Fruit fly (Drosophila melanogaster): ENCODE results near the gene Tim9a.

Tim9a gene

DNA sequence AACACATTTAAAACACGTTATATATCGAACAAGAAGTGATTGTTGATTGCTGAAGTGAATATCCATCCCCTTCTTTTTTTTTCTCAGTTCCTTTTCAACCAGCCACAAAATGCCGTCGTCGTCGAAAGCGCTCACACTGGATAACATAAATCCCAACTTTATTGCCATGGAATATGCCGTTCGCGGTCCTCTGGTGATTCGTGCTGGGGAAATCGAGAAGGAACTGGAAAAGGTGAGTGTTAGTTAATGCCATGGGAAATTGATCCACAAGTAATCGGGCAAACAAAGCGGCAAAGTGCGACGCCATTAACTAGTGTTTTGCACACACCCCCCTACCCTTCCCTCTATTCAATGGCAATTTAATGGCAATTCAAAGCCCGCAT, 10.9 kb upstream of the Tim9a start:
- TF ChIP-seq CG17801 (GFP tag; optimal IDR thresholded peaks at IDR 0.05; ENCODE audit: partially characterized antibody) = no peak

DNA sequence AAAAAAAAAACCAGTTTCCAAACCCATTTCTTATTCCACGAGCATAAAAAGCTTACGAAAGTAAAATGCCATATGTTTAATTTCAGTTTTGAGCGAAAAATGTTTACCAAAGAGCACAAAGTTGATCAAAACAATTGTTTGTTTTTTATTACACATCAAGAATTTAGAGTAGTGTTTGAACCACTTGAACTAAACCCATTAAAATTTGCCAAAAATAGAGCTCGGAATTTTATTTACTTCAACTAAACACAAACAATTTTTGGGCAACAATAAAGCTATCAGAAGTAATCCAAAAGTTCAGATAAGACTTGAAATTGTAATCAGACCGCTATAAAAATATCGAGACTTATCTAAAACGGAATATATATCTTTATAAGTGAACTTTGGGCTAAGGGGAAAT, 10.0 kb upstream of the Tim9a start:
- TF ChIP-seq CG17801 (GFP tag; optimal IDR thresholded peaks at IDR 0.05; ENCODE audit: partially characterized antibody) = no peak

DNA sequence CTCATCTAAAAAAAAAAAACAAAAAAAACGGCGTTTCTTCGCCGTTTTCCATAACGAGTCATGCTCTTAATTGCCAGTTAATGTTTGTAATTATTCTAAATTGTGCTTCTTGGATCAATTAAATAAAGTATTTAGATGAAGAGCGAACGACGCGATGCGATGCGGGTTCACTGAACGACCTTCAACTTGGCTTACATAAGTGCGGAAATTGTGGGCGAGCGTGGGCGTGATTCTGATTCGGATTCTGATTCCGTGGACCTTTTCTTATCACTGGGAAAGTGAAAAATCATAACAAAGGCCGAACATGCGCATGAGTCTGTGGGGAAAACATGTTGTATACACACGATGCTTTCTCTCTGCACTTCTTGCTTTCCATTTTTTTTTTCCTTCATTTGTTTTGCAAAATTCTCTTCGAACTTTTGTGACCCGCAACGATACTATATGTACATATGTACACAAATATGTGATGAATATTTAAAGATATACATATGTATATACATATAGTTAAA, 9.5 kb upstream of the Tim9a start:
- TF ChIP-seq CG17801 (GFP tag; optimal IDR thresholded peaks at IDR 0.05; ENCODE audit: partially characterized antibody) = no peak

- peak; percentile 73 for TF ChIP-seq CG17801 (GFP tag; optimal IDR thresholded peaks at IDR 0.05; ENCODE audit: partially characterized antibody)
Measured at dm6 chrX:13376520-13376919, 8.5 kb upstream of the Tim9a start.

dm6 chrX:13383770-13384169, 1.2 kb upstream of the Tim9a start:
- peak; percentile 26 for TF ChIP-seq CG17801 (GFP tag; optimal IDR thresholded peaks at IDR 0.05; ENCODE audit: partially characterized antibody)

dm6 chrX:13384177-13384576, 833 bp upstream of the Tim9a start:
- no peak for TF ChIP-seq CG17801 (GFP tag; optimal IDR thresholded peaks at IDR 0.05; ENCODE audit: partially characterized antibody)

DNA sequence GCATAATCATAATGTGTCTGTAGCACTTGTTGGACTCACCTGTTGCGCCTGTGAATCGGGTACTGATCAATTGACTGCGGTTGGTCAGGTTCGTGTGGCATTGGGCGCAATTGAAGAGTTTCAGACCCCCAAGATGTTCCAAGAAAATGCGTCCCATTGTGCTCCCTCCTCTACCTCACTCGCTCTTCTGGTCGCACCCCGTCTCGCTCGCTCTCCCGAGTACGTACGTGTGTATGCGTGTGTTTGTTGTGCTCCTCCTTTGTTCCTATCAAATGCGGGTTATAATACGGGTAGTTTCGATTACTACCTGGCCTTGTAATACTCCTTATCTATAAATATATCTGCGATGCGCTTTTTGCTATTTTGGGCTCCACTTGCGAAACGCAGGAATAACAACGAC, 1.8 kb downstream of the Tim9a start:
- no peak for TF ChIP-seq CG17801 (GFP tag; optimal IDR thresholded peaks at IDR 0.05; ENCODE audit: partially characterized antibody)

dm6 chrX:13387373-13387850, 2.4 kb downstream of the Tim9a start, which contains the start of the genes Ype and CG1662:
Gene Ype, minus strand, starts transcription at chrX:13387417.
Gene CG1662, plus strand, starts transcription at chrX:13387563.
- peak; percentile 71 for TF ChIP-seq CG17801 (GFP tag; optimal IDR thresholded peaks at IDR 0.05; ENCODE audit: partially characterized antibody)

dm6 chrX:13390465-13391173, 5.6 kb downstream of the Tim9a start:
- peak; percentile 97 for TF ChIP-seq CG17801 (GFP tag; optimal IDR thresholded peaks at IDR 0.05; ENCODE audit: partially characterized antibody)

- no peak for TF ChIP-seq CG17801 (GFP tag; optimal IDR thresholded peaks at IDR 0.05; ENCODE audit: partially characterized antibody)
Measured at dm6 chrX:13391174-13392040, 6.4 kb downstream of the Tim9a start.

dm6 chrX:13392041-13392353, 7.0 kb downstream of the Tim9a start:
- TF ChIP-seq CG17801 (GFP tag; optimal IDR thresholded peaks at IDR 0.05; ENCODE audit: partially characterized antibody) = no peak

dm6 chrX:13392764-13393163, 7.8 kb downstream of the Tim9a start:
- TF ChIP-seq CG17801 (GFP tag; optimal IDR thresholded peaks at IDR 0.05; ENCODE audit: partially characterized antibody) = no peak

DNA sequence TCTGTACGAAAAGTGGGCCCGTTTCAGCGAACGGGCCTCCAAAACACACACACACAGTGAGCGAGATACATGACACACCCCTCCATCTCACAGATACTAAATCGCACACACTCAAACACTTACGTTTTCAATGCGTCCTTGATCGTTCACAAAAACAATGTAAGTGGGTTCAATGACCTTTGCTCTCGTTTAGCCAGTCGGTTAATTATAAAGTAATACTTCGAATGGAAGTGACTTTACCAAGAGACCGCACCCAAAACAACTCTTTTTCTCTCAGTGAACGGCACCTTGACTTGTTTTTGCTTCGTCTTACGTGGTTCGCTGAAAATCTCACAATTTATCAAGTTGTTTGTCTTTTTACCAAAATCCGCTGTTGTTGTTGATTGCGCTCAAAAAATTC, 9.3 kb downstream of the Tim9a start:
- no peak for TF ChIP-seq CG17801 (GFP tag; optimal IDR thresholded peaks at IDR 0.05; ENCODE audit: partially characterized antibody)

- TF ChIP-seq CG17801 (GFP tag; optimal IDR thresholded peaks at IDR 0.05; ENCODE audit: partially characterized antibody) = no peak
Measured at dm6 chrX:13395020-13395419, 10.0 kb downstream of the Tim9a start.

DNA sequence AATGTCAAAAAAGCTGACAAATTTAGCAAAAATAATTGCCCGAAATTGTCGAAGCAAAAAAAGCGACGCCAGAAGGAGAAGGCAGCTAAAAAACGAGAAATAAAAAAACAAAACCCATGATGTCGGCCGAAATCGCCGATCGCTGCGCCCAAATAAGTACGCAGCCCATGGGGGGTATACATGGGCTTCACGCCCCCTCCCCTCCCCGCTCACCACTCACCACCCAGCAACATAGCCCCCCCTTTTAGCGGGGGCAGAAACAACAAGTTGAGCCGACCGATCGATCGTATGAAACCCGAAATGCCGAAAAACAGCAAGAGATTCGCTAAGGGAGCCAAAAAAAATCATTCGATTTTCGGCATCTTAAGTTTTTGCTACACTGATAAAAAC, 11.0 kb downstream of the Tim9a start:
- peak; percentile 78 for TF ChIP-seq CG17801 (GFP tag; optimal IDR thresholded peaks at IDR 0.05; ENCODE audit: partially characterized antibody)

Data from ovary, adult (tissue).